Worm (Caenorhabditis elegans): ENCODE measurements around the gene amt-1.

amt-1 gene

ce11 chrX:4616832-4617231 is 45.6 kb downstream of the amt-1 start:
- 0 out of 2 replicates have a peak, but pooled peaks have one; percentile 33 for TF ChIP-seq pbrm-1 (GFP tag; IDR thresholded peaks at IDR 0.05)
- no peak for TF ChIP-seq nhr-120 (GFP tag; IDR thresholded peaks at IDR 0.05)
- no peak for TF ChIP-seq mxl-1 (tag; optimal IDR thresholded peaks at IDR 0.05)
- TF ChIP-seq let-526 (GFP tag; IDR thresholded peaks at IDR 0.05): no peak
- no peak for TF ChIP-seq sptf-2 (GFP tag; optimal IDR thresholded peaks at IDR 0.05)
- no peak for TF ChIP-seq bed-1 (GFP tag; IDR thresholded peaks at IDR 0.05)
- TF ChIP-seq attf-6 (GFP tag; IDR thresholded peaks at IDR 0.05): no peak
- peak; percentile 0 for TF ChIP-seq ets-4 (GFP tag; optimal IDR thresholded peaks at IDR 0.05)
- TF ChIP-seq lin-40 (tag; optimal IDR thresholded peaks at IDR 0.05): peak; percentile 27
- TF ChIP-seq dox-1 (GFP tag; IDR thresholded peaks at IDR 0.05): peak; percentile 47; the same call in 1 of the 2 replicates
- no peak for TF ChIP-seq akir-1 (GFP tag; optimal IDR thresholded peaks at IDR 0.05)
- peak; percentile 52 for TF ChIP-seq attf-5 (GFP tag; optimal IDR thresholded peaks at IDR 0.05)
- TF ChIP-seq D2030.7 (GFP tag; IDR thresholded peaks at IDR 0.05): no peak
- TF ChIP-seq egl-18 (GFP tag; IDR thresholded peaks at IDR 0.05): 0 out of 2 replicates have a peak, but pooled peaks have one; percentile 6
- TF ChIP-seq madf-10 (tag; optimal IDR thresholded peaks at IDR 0.05): peak; percentile 93
- TF ChIP-seq B0336.3 (GFP tag; IDR thresholded peaks at IDR 0.05): no peak
- 0 out of 2 replicates have a peak, but pooled peaks have one; percentile 57 for TF ChIP-seq hlh-26 (GFP tag; conservative IDR thresholded peaks at IDR 0.05)
- TF ChIP-seq unc-62 (GFP tag; optimal IDR thresholded peaks at IDR 0.05): no peak
- no peak for TF ChIP-seq lag-1 (GFP tag; IDR thresholded peaks at IDR 0.05)
- no peak for TF ChIP-seq ztf-18 (tag; optimal IDR thresholded peaks at IDR 0.05)
- TF ChIP-seq F10E7.11 (tag; optimal IDR thresholded peaks at IDR 0.05): peak; percentile 4
- TF ChIP-seq zfh-2 (GFP tag; conservative IDR thresholded peaks at IDR 0.05): peak; percentile 83
- TF ChIP-seq ztf-25 (GFP tag; IDR thresholded peaks at IDR 0.05): no peak
- 0 out of 2 replicates have a peak, but pooled peaks have one; percentile 30 for TF ChIP-seq cebp-1 (GFP tag; IDR thresholded peaks at IDR 0.05)
- TF ChIP-seq cebp-1 (tag; optimal IDR thresholded peaks at IDR 0.05): peak; percentile 55
- no peak for TF ChIP-seq F49E8.2 (tag; optimal IDR thresholded peaks at IDR 0.05; ENCODE audit: insufficient read depth)
- peak; percentile 20 for TF ChIP-seq die-1 (tag; optimal IDR thresholded peaks at IDR 0.05)
- 0 out of 2 replicates have a peak, but pooled peaks have one; percentile 35 for TF ChIP-seq egl-44 (GFP tag; IDR thresholded peaks at IDR 0.05)
- TF ChIP-seq efl-1 (GFP tag; optimal IDR thresholded peaks at IDR 0.05): peak; percentile 63
- no peak for TF ChIP-seq fkh-3 (tag; optimal IDR thresholded peaks at IDR 0.05)
- peak; percentile 71; the same call in 1 of the 2 replicates for TF ChIP-seq ztf-6 (GFP tag; IDR thresholded peaks at IDR 0.05)
- no peak for TF ChIP-seq rec-8 (tag; optimal IDR thresholded peaks at IDR 0.05)
- TF ChIP-seq hmg-1.2 (GFP tag; IDR thresholded peaks at IDR 0.05): peak; percentile 41; the same call in 1 of the 2 replicates
- peak; percentile 44; the same call in 1 of the 2 replicates for TF ChIP-seq mcd-1 (GFP tag; IDR thresholded peaks at IDR 0.05)
- TF ChIP-seq nfyb-1 (GFP tag; IDR thresholded peaks at IDR 0.05): peak; percentile 54; the same call in 1 of the 2 replicates
- 0 out of 2 replicates have a peak, but pooled peaks have one; percentile 42 for TF ChIP-seq K11D2.4 (GFP tag; IDR thresholded peaks at IDR 0.05)
- TF ChIP-seq madf-3 (GFP tag; IDR thresholded peaks at IDR 0.05): peak; percentile 91
- no peak for TF ChIP-seq F33H1.4 (GFP tag; IDR thresholded peaks at IDR 0.05)
- peak; percentile 27 for TF ChIP-seq ceh-27 (GFP tag; optimal IDR thresholded peaks at IDR 0.05)
- TF ChIP-seq C17E4.6 (GFP tag; IDR thresholded peaks at IDR 0.05): 0 out of 2 replicates have a peak, but pooled peaks have one; percentile 33
- no peak for TF ChIP-seq hlh-12 (tag; optimal IDR thresholded peaks at IDR 0.05)
- no peak for TF ChIP-seq K12H6.12 (tag; optimal IDR thresholded peaks at IDR 0.05)
- peak; percentile 4 for TF ChIP-seq ztf-26 (tag; optimal IDR thresholded peaks at IDR 0.05)
- TF ChIP-seq lin-26 (GFP tag; IDR thresholded peaks at IDR 0.05): 0 out of 2 replicates have a peak, but pooled peaks have one; percentile 42
- TF ChIP-seq ama-1 (optimal IDR thresholded peaks at IDR 0.05): no peak
- no peak for TF ChIP-seq ama-1 (GFP tag; optimal IDR thresholded peaks at IDR 0.05)
- TF ChIP-seq ceh-58 (GFP tag; IDR thresholded peaks at IDR 0.05): no peak
